Worm (Caenorhabditis elegans) whole organism, young adult: ENCODE measurements around the gene nlr-1.

Experiments
- C17E4.6 ChIP-seq: fragments of 200-800 bp; sonication (Bioruptor generic); IDR thresholded peaks from 2 replicates; pipeline ENCODE4 v1.3.6; 2022; ENCODE audit warnings: missing genetic modification reagents, missing genetic modification characterization, missing compliant biosample characterization
- D2030.7 ChIP-seq: fragments of 200-800 bp; sonication (Bioruptor generic); IDR thresholded peaks from 2 replicates; pipeline ENCODE4 v1.3.6; 2022; ENCODE audit warnings: missing genetic modification reagents, missing genetic modification characterization, missing compliant biosample characterization
- F33H1.4 ChIP-seq: fragments of 200-800 bp; sonication (Bioruptor generic); IDR thresholded peaks from 2 replicates; pipeline ENCODE4 v1.3.6; 2022; ENCODE audit warnings: missing genetic modification reagents, missing genetic modification characterization, missing compliant biosample characterization
- F55B11.4 ChIP-seq: sonication (generic microtip); optimal IDR thresholded peaks from 2 replicates; lab custom pipeline; 2016; ENCODE audit warnings: missing compliant biosample characterization, missing genetic modification characterization, borderline replicate concordance; ENCODE audit not compliant: insufficient read depth
- K11D2.4 ChIP-seq: fragments of 200-800 bp; sonication (Bioruptor generic); IDR thresholded peaks from 2 replicates; pipeline ENCODE4 v1.3.6; 2022; ENCODE audit warnings: missing genetic modification reagents, missing genetic modification characterization, missing compliant biosample characterization
- K12H6.12 ChIP-seq: fragments of 200-800 bp; sonication (Bioruptor generic); optimal IDR thresholded peaks from 2 replicates; lab custom pipeline; 2018; ENCODE audit warnings: mild to moderate bottlenecking, missing genetic modification characterization, missing compliant biosample characterization
- Y67H2A.10 ChIP-seq: fragments of 200-800 bp; sonication (Bioruptor generic); conservative IDR thresholded peaks from 2 replicates; pipeline ENCODE4 v1.3.6; 2022; ENCODE audit warnings: missing genetic modification reagents, missing genetic modification characterization, missing compliant biosample characterization
- Y79H2A.3 ChIP-seq: fragments of 200-800 bp; sonication (Bioruptor generic); conservative IDR thresholded peaks from 2 replicates; pipeline ENCODE4 v1.3.6; 2022; ENCODE audit warnings: missing genetic modification reagents, missing genetic modification characterization, missing compliant biosample characterization
- aptf-3 ChIP-seq: fragments of 200-800 bp; sonication (Bioruptor generic); IDR thresholded peaks from 2 replicates; pipeline ENCODE4 v1.3.6; 2022; ENCODE audit warnings: missing genetic modification characterization, missing compliant biosample characterization
- attf-3 ChIP-seq: fragments of 200-800 bp; sonication (Bioruptor generic); conservative IDR thresholded peaks from 2 replicates; pipeline ENCODE4 v1.3.6; 2022; ENCODE audit warnings: missing genetic modification reagents, missing genetic modification characterization, missing compliant biosample characterization
- bed-2 ChIP-seq: fragments of 200-800 bp; sonication (Bioruptor generic); IDR thresholded peaks from 2 replicates; pipeline ENCODE4 v1.3.6; 2022; ENCODE audit warnings: missing genetic modification reagents, missing genetic modification characterization, missing compliant biosample characterization
- cebp-2 ChIP-seq: fragments of 200-800 bp; sonication (Bioruptor generic); IDR thresholded peaks from 2 replicates; pipeline ENCODE4 v1.3.6; 2022; ENCODE audit warnings: missing genetic modification characterization, missing compliant biosample characterization
- ceh-27 ChIP-seq: fragments of 200-800 bp; sonication (Bioruptor generic); optimal IDR thresholded peaks from 2 replicates; lab custom pipeline; 2018; ENCODE audit warnings: mild to moderate bottlenecking, missing genetic modification characterization, moderate library complexity, missing compliant biosample characterization
- ceh-79 ChIP-seq: sonication (generic microtip); optimal IDR thresholded peaks from 2 replicates; lab custom pipeline; 2017; ENCODE audit warnings: mild to moderate bottlenecking, missing genetic modification characterization, missing compliant biosample characterization
- ceh-91 ChIP-seq: fragments of 200-800 bp; sonication (Bioruptor generic); IDR thresholded peaks from 2 replicates; pipeline ENCODE4 v1.3.6; 2022; ENCODE audit warnings: missing genetic modification reagents, missing genetic modification characterization, missing compliant biosample characterization
- dpl-1 ChIP-seq: fragments of 150-350 bp; optimal IDR thresholded peaks from 2 replicates; lab custom pipeline; 2014; ENCODE audit warnings: missing biosample characterization, missing genetic modification reagents, missing genetic modification characterization
- hmg-20 ChIP-seq: fragments of 200-800 bp; sonication (Bioruptor generic); IDR thresholded peaks from 2 replicates; pipeline ENCODE4 v1.3.6; 2022; ENCODE audit warnings: missing genetic modification reagents, missing genetic modification characterization, missing compliant biosample characterization
- hsf-1 ChIP-seq: fragments of 200-800 bp; sonication (Bioruptor generic); IDR thresholded peaks from 2 replicates; pipeline ENCODE4 v1.3.6; 2022; ENCODE audit warnings: missing genetic modification reagents, missing genetic modification characterization, missing compliant biosample characterization
- lag-1 ChIP-seq: fragments of 200-800 bp; sonication (Bioruptor generic); IDR thresholded peaks from 2 replicates; pipeline ENCODE4 v1.3.6; 2022; ENCODE audit warnings: missing genetic modification reagents, missing genetic modification characterization, missing compliant biosample characterization
- lin-26 ChIP-seq: fragments of 200-800 bp; sonication (Bioruptor generic); IDR thresholded peaks from 2 replicates; pipeline ENCODE4 v1.3.6; 2022; ENCODE audit warnings: missing genetic modification reagents, missing genetic modification characterization, missing compliant biosample characterization
- lin-35 ChIP-seq, 3 experiments: fragments of 150-350 bp in 2 of 3; sonication (generic microtip) in 1 of 3; optimal IDR thresholded peaks; 2 replicates each; lab custom pipeline; 2014 to 2018; ENCODE audit warnings: missing biosample characterization in 3 of 3, missing genetic modification characterization in 3 of 3, missing genetic modification reagents in 3 of 3
- lsl-1 ChIP-seq: fragments of 200-800 bp; sonication (Bioruptor generic); optimal IDR thresholded peaks from 2 replicates; lab custom pipeline; 2018; ENCODE audit warnings: mild to moderate bottlenecking, missing genetic modification characterization, moderate library complexity, missing compliant biosample characterization
- madf-6 ChIP-seq: fragments of 200-800 bp; sonication (Bioruptor generic); IDR thresholded peaks from 2 replicates; pipeline ENCODE4 v1.3.6; 2022; ENCODE audit warnings: missing genetic modification reagents, missing genetic modification characterization, missing compliant biosample characterization
- mes-4 ChIP-seq: sonication (generic microtip); optimal IDR thresholded peaks from 2 replicates; lab custom pipeline; 2016; ENCODE audit warnings: missing genotype, missing genetic modification characterization, missing compliant biosample characterization
- nhr-90 ChIP-seq: sonication (generic microtip); optimal IDR thresholded peaks from 2 replicates; lab custom pipeline; 2016; ENCODE audit warnings: missing genotype, mild to moderate bottlenecking, missing genetic modification characterization, missing compliant biosample characterization
- repo-1 ChIP-seq: sonication (generic microtip); optimal IDR thresholded peaks from 2 replicates; lab custom pipeline; 2017; ENCODE audit warnings: mild to moderate bottlenecking, missing genetic modification characterization, missing compliant biosample characterization
- rpc-1 ChIP-seq, 2 experiments: fragments of 150-350 bp in 1 of 2; sonication (generic microtip) in 1 of 2; optimal IDR thresholded peaks; 2 replicates each; lab custom pipeline; 2014 to 2018; ENCODE audit warnings: missing biosample characterization in 1 of 2, missing genetic modification characterization in 1 of 2, missing genetic modification reagents in 1 of 2, missing genotype in 1 of 2
- sdz-38 ChIP-seq: sonication (generic microtip); optimal IDR thresholded peaks from 2 replicates; lab custom pipeline; 2016; ENCODE audit warnings: missing genotype, missing genetic modification characterization, missing compliant biosample characterization
- sea-2 ChIP-seq: fragments of 200-800 bp; sonication (Bioruptor generic); IDR thresholded peaks from 2 replicates; pipeline ENCODE4 v1.3.6; 2022; ENCODE audit warnings: missing genetic modification characterization, missing compliant biosample characterization
- snpc-1.1 ChIP-seq: sonication (generic microtip); optimal IDR thresholded peaks from 2 replicates; lab custom pipeline; 2017; ENCODE audit warnings: missing genetic modification characterization, mild to moderate bottlenecking, missing compliant biosample characterization, antibody characterized with exemption, moderate library complexity, missing genotype, missing genetic modification reagents; ENCODE audit not compliant: insufficient read depth
- snpc-4 ChIP-seq, 5 experiments: fragments of 150-350 bp in 1 of 5; sonication (generic microtip) in 4 of 5; optimal IDR thresholded peaks; 2 replicates each; lab custom pipeline; 2014 to 2018; ENCODE audit warnings: missing genetic modification characterization in 5 of 5, missing biosample characterization in 3 of 5, antibody characterized with exemption in 2 of 5, mild to moderate bottlenecking in 2 of 5, missing compliant biosample characterization in 2 of 5, missing genotype in 2 of 5, moderate library complexity in 2 of 5, missing genetic modification reagents in 1 of 5
- tbp1 ChIP-seq: fragments of 200-800 bp; sonication (Bioruptor generic); optimal IDR thresholded peaks from 2 replicates; lab custom pipeline; 2018; ENCODE audit warnings: mild to moderate bottlenecking, missing genetic modification characterization, missing compliant biosample characterization
- tbx-9 ChIP-seq: sonication (generic microtip); optimal IDR thresholded peaks from 2 replicates; lab custom pipeline; 2016; ENCODE audit warnings: borderline replicate concordance, missing genetic modification characterization, inconsistent platforms, missing compliant biosample characterization
- ztf-22 ChIP-seq: fragments of 200-800 bp; sonication (Bioruptor generic); optimal IDR thresholded peaks from 2 replicates; lab custom pipeline; 2018; ENCODE audit warnings: mild to moderate bottlenecking, missing genetic modification characterization, moderate library complexity, missing compliant biosample characterization
- ztf-3 ChIP-seq: fragments of 200-800 bp; sonication (Bioruptor generic); optimal IDR thresholded peaks from 2 replicates; lab custom pipeline; 2018; ENCODE audit warnings: mild to moderate bottlenecking, missing genetic modification characterization, missing compliant biosample characterization

Gene nlr-1

ce11 chrIV:12121076-12121475 is 57.1 kb downstream of the nlr-1 start, which contains the start of the genes ddb-1 and M18.6 (continued):
- TF ChIP-seq F33H1.4 (GFP tag; lab: Robert Waterston, UW) (peak; percentile 47; the same call in 1 of the 2 replicates), attf-3 (GFP tag; lab: Robert Waterston, UW) (no peak), lin-26 (GFP tag; lab: Robert Waterston, UW) (no peak), madf-6 (GFP tag; lab: Robert Waterston, UW) (peak; percentile 57; the same call in 1 of the 2 replicates), Y79H2A.3 (no peak), D2030.7 (GFP tag; lab: Robert Waterston, UW) (0 out of 2 replicates have a peak, but pooled peaks have one; percentile 34), lsl-1 (GFP tag; lab: Kevin White, UChicago) (peak; percentile 52), ceh-27 (GFP tag; lab: Kevin White, UChicago) (no peak), rpc-1 (optimal IDR thresholded peaks at IDR 0.05; lab: Kevin White, UChicago) (no peak), rpc-1 (tag; optimal IDR thresholded peaks at IDR 0.05; lab: Kevin White, UChicago) (no peak), hmg-20 (GFP tag; lab: Robert Waterston, UW) (no peak), Y67H2A.10 (GFP tag; lab: Robert Waterston, UW) (no peak), tbx-9 (tag; lab: Kevin White, UChicago) (no peak), sdz-38 (tag; lab: Kevin White, UChicago) (no peak), ceh-91 (GFP tag; lab: Robert Waterston, UW) (no peak), ztf-3 (GFP tag; lab: Kevin White, UChicago) (no peak), cebp-2 (GFP tag; lab: Robert Waterston, UW) (no peak), lag-1 (no peak), hsf-1 (no peak), K12H6.12 (tag; lab: Kevin White, UChicago) (no peak), repo-1 (tag; lab: Kevin White, UChicago) (no peak), F55B11.4 (tag; lab: Kevin White, UChicago) (no peak), tbp1 (peak; percentile 7), ceh-79 (no peak), C17E4.6 (GFP tag; lab: Robert Waterston, UW) (no peak), dpl-1 (peak; percentile 56), ztf-22 (GFP tag; lab: Kevin White, UChicago) (no peak), aptf-3 (no peak), bed-2 (GFP tag; lab: Robert Waterston, UW) (no peak), snpc-1.1 (tag; lab: Kevin White, UChicago) (peak; percentile 5), nhr-90 (tag; lab: Kevin White, UChicago) (no peak), snpc-4 (GFP tag; optimal IDR thresholded peaks at IDR 0.05; lab: Kevin White, UChicago) (no peak), snpc-4 (tag; optimal IDR thresholded peaks at IDR 0.05; lab: Kevin White, UChicago) (peak in 2 of 4 experiments; percentile 33 to 42), K11D2.4 (no peak), sea-2 (GFP tag; lab: Robert Waterston, UW) (no peak), mes-4 (tag; lab: Kevin White, UChicago) (no peak), lin-35 (GFP tag; optimal IDR thresholded peaks at IDR 0.05; lab: Kevin White, UChicago) (peak in 1 of 3 experiments; percentile 28)
